Worm (Caenorhabditis elegans): ENCODE measurements around the gene F59A6.2.

F59A6.2 gene

DNA sequence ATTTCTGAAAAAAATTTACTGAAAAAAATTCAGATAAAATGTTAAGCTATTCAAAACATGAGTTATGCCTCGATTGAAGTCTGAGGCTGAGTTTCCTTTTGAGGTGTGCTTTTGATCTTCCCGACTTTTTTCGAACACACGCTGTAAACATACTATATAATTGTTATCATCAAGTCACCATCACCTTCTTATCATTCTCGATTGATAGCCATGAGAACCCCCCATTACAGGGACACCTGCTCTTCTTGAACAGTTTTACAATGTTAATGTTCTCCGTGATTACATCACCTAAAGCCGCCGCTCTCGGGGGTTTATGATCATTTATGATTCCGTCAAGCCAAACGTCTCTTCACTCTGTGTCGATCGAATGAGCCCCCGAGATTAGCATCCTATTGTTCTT is 30.3 kb upstream of the F59A6.2 start:
- no peak for TF ChIP-seq snu-23 (GFP tag; optimal IDR thresholded peaks at IDR 0.05)
- no peak for TF ChIP-seq lin-13 (GFP tag; optimal IDR thresholded peaks at IDR 0.05)
- TF ChIP-seq aly-2 (tag; optimal IDR thresholded peaks at IDR 0.05) = no peak
- no peak for TF ChIP-seq efl-1 (optimal IDR thresholded peaks at IDR 0.05)
- peak in 1 of 2 experiments; percentile 29 for TF ChIP-seq efl-1 (GFP tag; optimal IDR thresholded peaks at IDR 0.05 in 1 of 2)
- no peak for TF ChIP-seq fkh-10 (GFP tag; optimal IDR thresholded peaks at IDR 0.05)

DNA sequence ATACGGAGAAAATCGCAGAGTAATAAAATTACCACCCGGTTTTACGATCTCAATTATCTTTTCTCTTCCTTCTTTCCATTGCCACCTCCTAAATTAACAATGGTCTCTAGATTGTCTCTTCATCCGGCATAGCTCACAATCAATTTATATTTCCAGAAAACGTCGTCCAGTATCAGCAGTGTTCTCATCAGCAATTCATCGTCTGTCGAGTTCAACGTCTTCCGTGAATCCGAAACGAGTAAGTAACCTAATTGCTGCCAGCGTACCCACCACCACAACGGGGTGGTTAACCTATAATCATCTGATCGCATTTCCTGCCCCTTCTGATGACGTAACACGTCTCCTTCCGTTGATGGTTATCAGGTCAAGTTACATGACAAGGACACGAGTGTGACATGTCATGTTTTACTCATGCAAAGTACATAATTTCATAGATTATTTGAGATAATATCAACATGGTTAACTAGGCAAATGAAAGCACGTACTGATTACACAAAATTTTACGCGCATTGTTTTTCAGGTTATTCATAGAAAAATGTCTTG is 28.5 kb upstream of the F59A6.2 start:
- TF ChIP-seq rnt-1 (tag; optimal IDR thresholded peaks at IDR 0.05) (no peak), lin-13 (GFP tag; optimal IDR thresholded peaks at IDR 0.05) (no peak), nhr-20 (tag; optimal IDR thresholded peaks at IDR 0.05) (peak; percentile 34), unc-30 (tag; optimal IDR thresholded peaks at IDR 0.05) (no peak), dpl-1 (GFP tag; optimal IDR thresholded peaks at IDR 0.05) (no peak), C34B4.2 (tag; optimal IDR thresholded peaks at IDR 0.05) (no peak), nhr-71 (tag; optimal IDR thresholded peaks at IDR 0.05) (peak; percentile 20), C04F5.9 (tag; optimal IDR thresholded peaks at IDR 0.05) (no peak), elt-3 (tag; optimal IDR thresholded peaks at IDR 0.05) (peak in 1 of 6 experiments; percentile 25), swsn-7 (tag; optimal IDR thresholded peaks at IDR 0.05) (no peak), nhr-28 (tag; optimal IDR thresholded peaks at IDR 0.05) (no peak), blmp-1 (tag; optimal IDR thresholded peaks at IDR 0.05) (peak; percentile 33), tlp-1 (tag; optimal IDR thresholded peaks at IDR 0.05) (no peak), mab-9 (GFP tag; IDR thresholded peaks at IDR 0.05) (no peak), nhr-85 (tag) (peak; percentile 68), lin-14 (GFP tag; optimal IDR thresholded peaks at IDR 0.05) (peak; percentile 22), lin-35 (GFP tag; optimal IDR thresholded peaks at IDR 0.05) (peak in 1 of 2 experiments; percentile 55), ceh-90 (tag; optimal IDR thresholded peaks at IDR 0.05) (no peak), tbx-2 (tag; optimal IDR thresholded peaks at IDR 0.05) (no peak), mef-2 (tag; optimal IDR thresholded peaks at IDR 0.05) (no peak), fkh-8 (tag; optimal IDR thresholded peaks at IDR 0.05) (no peak), unc-86 (tag; optimal IDR thresholded peaks at IDR 0.05) (no peak), snu-23 (GFP tag; optimal IDR thresholded peaks at IDR 0.05) (peak; percentile 3), efl-1 (optimal IDR thresholded peaks at IDR 0.05) (no peak), efl-1 (GFP tag; optimal IDR thresholded peaks at IDR 0.05 in 1 of 2) (no peak), lin-39 (tag; optimal IDR thresholded peaks at IDR 0.05) (no peak), fkh-10 (GFP tag; optimal IDR thresholded peaks at IDR 0.05) (no peak)

DNA sequence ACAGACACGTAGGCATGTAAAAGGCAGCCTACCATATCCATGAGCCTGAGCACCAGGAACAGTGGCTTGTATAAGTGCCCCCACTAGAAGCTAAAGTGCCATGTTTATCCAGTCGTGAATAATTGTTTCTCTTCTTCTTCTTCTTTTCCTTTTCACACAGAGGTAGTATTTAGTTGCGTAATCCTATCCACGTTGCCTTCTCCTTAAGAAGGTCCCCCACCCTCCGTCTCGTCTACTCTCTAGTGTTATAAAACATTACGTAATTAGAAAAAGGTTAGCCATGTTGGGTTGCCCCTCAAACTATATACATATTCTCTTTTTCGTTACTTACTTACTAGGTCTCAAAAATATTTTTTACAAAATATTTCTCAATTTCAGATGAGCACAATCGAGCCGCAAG is 27.8 kb upstream of the F59A6.2 start:
- TF ChIP-seq elt-3 (tag; optimal IDR thresholded peaks at IDR 0.05) = no peak
- no peak for TF ChIP-seq ceh-90 (tag; optimal IDR thresholded peaks at IDR 0.05)
- no peak for TF ChIP-seq grh-1 (GFP tag; IDR thresholded peaks at IDR 0.05)
- no peak for TF ChIP-seq lin-39 (tag; optimal IDR thresholded peaks at IDR 0.05)
- no peak for TF ChIP-seq elt-2 (tag; optimal IDR thresholded peaks at IDR 0.05)
- no peak for TF ChIP-seq snpc-4 (tag; optimal IDR thresholded peaks at IDR 0.05)
- no peak for TF ChIP-seq unc-30 (tag; optimal IDR thresholded peaks at IDR 0.05)
- no peak for TF ChIP-seq unc-62 (GFP tag; optimal IDR thresholded peaks at IDR 0.05)
- TF ChIP-seq lsy-2 (tag; optimal IDR thresholded peaks at IDR 0.05) = no peak
- TF ChIP-seq zag-1 (tag; optimal IDR thresholded peaks at IDR 0.05) = no peak
- no peak for TF ChIP-seq ces-1 (GFP tag; optimal IDR thresholded peaks at IDR 0.05)

DNA sequence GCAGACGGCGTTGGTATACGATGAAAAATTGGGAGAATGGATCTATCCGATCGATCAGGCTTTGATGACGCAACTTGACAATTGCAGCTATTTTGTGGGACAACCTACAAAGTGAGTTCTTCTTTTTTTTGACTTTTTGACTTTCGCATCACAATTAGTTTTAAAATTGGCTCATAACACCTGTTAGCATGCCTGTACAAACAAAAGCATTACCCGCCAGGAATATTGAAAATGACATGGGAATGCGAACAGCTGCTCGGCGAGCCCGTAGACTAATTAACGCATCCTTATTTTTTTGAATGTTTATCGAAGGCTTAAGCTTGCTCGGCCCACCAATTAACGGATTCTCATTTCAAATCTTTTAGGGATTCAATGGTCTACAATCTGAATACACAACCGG is 27.2 kb upstream of the F59A6.2 start:
- no peak for TF ChIP-seq pqm-1 (tag; optimal IDR thresholded peaks at IDR 0.05)
- no peak for TF ChIP-seq nhr-84 (tag; optimal IDR thresholded peaks at IDR 0.05)
- no peak for TF ChIP-seq isw-1 (GFP tag; IDR thresholded peaks at IDR 0.05)
- TF ChIP-seq hlh-4 (tag; optimal IDR thresholded peaks at IDR 0.05) = no peak
- TF ChIP-seq hpl-2 (GFP tag; optimal IDR thresholded peaks at IDR 0.05) = no peak
- TF ChIP-seq dpl-1 (GFP tag; optimal IDR thresholded peaks at IDR 0.05) = no peak
- TF ChIP-seq sptf-1 (tag; optimal IDR thresholded peaks at IDR 0.05) = no peak
- no peak for TF ChIP-seq mdl-1 (tag; optimal IDR thresholded peaks at IDR 0.05)
- TF ChIP-seq nhr-20 (tag; optimal IDR thresholded peaks at IDR 0.05) = no peak
- no peak for TF ChIP-seq nhr-19 (GFP tag; conservative IDR thresholded peaks at IDR 0.05)
- no peak for TF ChIP-seq tlp-1 (tag; optimal IDR thresholded peaks at IDR 0.05)
- no peak for TF ChIP-seq ceh-8 (GFP tag; optimal IDR thresholded peaks at IDR 0.05)
- TF ChIP-seq egl-13 (tag; optimal IDR thresholded peaks at IDR 0.05) = no peak
- no peak for TF ChIP-seq mep-1 (tag; optimal IDR thresholded peaks at IDR 0.05)
- no peak for TF ChIP-seq vab-15 (tag; optimal IDR thresholded peaks at IDR 0.05)
- no peak for TF ChIP-seq lin-14 (GFP tag; optimal IDR thresholded peaks at IDR 0.05)
